Worm (Caenorhabditis elegans): Measurements from ENCODE around the gene atg-9.

Gene atg-9

ce11 chrV:360068-360467 lies 10.9 kb downstream of the atg-9 start:
- TF ChIP-seq ceh-20 (GFP tag; IDR thresholded peaks at IDR 0.05) (no peak), aha-1 (tag) (peak; percentile 71), F49E8.2 (tag; optimal IDR thresholded peaks at IDR 0.05; ENCODE audit: borderline replicate concordance) (no peak), ceh-28 (tag; optimal IDR thresholded peaks at IDR 0.05) (no peak), daf-19 (GFP tag; conservative IDR thresholded peaks at IDR 0.05) (no peak)

ce11 chrV:361291-361690 lies 12.1 kb downstream of the atg-9 start:
- TF ChIP-seq set-16 (GFP tag; IDR thresholded peaks at IDR 0.05): peak; percentile 53; the same call in 1 of the 2 replicates
- no peak for TF ChIP-seq ctbp-1 (GFP tag; IDR thresholded peaks at IDR 0.05)

DNA sequence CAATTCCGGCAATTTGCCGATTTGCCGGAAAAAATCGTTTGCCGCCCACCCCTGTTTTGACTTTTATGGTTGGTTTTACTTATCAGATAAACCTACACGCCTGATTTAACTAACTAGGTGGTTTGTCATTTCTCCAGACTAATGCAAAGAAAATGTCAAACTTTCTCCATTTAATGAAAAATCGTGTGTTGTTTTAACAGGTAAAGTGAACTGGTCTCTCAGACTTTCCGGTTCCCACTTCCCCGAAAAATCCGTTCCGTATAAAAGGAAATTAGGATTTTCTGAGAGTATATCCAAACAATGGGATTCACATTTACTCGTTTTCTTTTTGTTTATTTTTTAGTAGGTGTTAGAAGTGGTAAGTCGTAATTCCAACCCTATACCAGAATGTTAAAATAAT lies 15.5 kb downstream of the atg-9 start, which contains the start of gene mltn-6:
mltn-6 (plus strand) TSS at position 301 of the 400 bp plus-strand sequence.
- no peak for TF ChIP-seq D1046.2 (GFP tag; IDR thresholded peaks at IDR 0.05)
- no peak for TF ChIP-seq cey-2 (tag; optimal IDR thresholded peaks at IDR 0.05; ENCODE audit: borderline replicate concordance, insufficient read depth)
- TF ChIP-seq nhr-76 (tag; optimal IDR thresholded peaks at IDR 0.05): no peak
- TF ChIP-seq hif-1 (tag; optimal IDR thresholded peaks at IDR 0.05): no peak
- no peak for TF ChIP-seq fkh-10 (GFP tag; optimal IDR thresholded peaks at IDR 0.05)
- TF ChIP-seq egl-27 (tag; optimal IDR thresholded peaks at IDR 0.05): no peak
- TF ChIP-seq gei-8 (GFP tag; optimal IDR thresholded peaks at IDR 0.05): no peak
- TF ChIP-seq saeg-2 (GFP tag; IDR thresholded peaks at IDR 0.05): no peak
- TF ChIP-seq zip-2 (tag; optimal IDR thresholded peaks at IDR 0.05): no peak
- no peak for TF ChIP-seq lin-15B (tag; optimal IDR thresholded peaks at IDR 0.05)
- TF ChIP-seq snpc-4 (tag; optimal IDR thresholded peaks at IDR 0.05): no peak
- TF ChIP-seq dmd-6 (GFP tag; IDR thresholded peaks at IDR 0.05): no peak
- no peak for TF ChIP-seq nhr-42 (GFP tag; IDR thresholded peaks at IDR 0.05)

ce11 chrV:370033-370432 lies 20.8 kb downstream of the atg-9 start, which contains the start of gene mltn-7:
mltn-7 (plus strand) TSS chrV:370333.
- TF ChIP-seq Y5F2A.4 (GFP tag; optimal IDR thresholded peaks at IDR 0.05): no peak

- TF ChIP-seq set-16 (GFP tag; IDR thresholded peaks at IDR 0.05) (peak; percentile 81), mdt-29 (GFP tag; IDR thresholded peaks at IDR 0.05) (no peak), daf-12 (tag; optimal IDR thresholded peaks at IDR 0.05) (no peak), unc-62 (GFP tag; optimal IDR thresholded peaks at IDR 0.05 in 1 of 2) (peak in 1 of 2 experiments; percentile 22), unc-62 (tag; optimal IDR thresholded peaks at IDR 0.05) (no peak), lin-13 (GFP tag; optimal IDR thresholded peaks at IDR 0.05) (no peak), nhr-48 (tag; optimal IDR thresholded peaks at IDR 0.05) (no peak)
Observed at ce11 chrV:373192-373591, 24.0 kb downstream of the atg-9 start.

DNA sequence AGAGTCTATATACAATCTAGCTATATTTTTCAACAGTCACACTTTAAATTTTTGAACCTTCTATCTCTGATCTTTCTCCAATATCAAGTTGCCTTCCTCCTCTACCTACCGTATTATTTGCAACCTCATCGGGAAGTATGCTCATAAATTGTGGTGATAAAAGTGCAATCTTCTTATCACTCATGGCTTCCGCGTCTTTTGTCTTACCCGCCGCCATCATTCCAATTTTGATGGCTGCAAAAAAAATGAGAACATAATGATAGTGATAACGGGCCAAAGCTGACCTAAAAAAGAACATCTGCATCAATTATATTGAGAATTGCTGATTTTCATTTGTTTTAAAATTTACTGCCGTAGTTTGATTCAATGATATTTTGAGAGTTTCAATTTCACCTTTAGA lies 27.6 kb downstream of the atg-9 start:
- TF ChIP-seq pqm-1 (tag; optimal IDR thresholded peaks at IDR 0.05): peak; percentile 68
- peak; percentile 19; the same call in 1 of the 2 replicates for TF ChIP-seq dmd-6 (GFP tag; IDR thresholded peaks at IDR 0.05)
- TF ChIP-seq nhr-28 (tag; optimal IDR thresholded peaks at IDR 0.05): no peak

DNA sequence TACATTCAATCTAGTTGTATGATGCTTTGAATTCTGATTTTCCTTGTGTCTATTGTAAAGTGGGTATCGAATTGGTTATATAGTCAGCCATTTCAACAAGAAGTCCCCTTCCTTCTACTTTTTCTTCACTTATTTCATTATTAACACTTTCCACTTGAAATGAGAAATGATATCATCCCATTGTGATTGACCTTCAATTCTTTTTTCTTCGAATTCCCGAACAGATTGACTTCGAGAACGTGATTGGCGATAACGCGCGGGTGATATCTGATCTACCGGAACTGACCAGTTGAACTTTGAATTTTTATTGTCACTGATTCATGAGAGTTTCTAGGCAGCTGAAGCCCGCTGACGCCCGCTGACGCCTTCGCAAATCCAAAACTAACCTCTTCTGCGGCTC lies 29.0 kb downstream of the atg-9 start:
- TF ChIP-seq nhr-111 (GFP tag; optimal IDR thresholded peaks at IDR 0.05) (no peak), hlh-11 (tag; optimal IDR thresholded peaks at IDR 0.05) (peak; percentile 14), tra-1 (GFP tag; IDR thresholded peaks at IDR 0.05) (0 out of 2 replicates have a peak, but pooled peaks have one; percentile 28), dmd-9 (GFP tag; IDR thresholded peaks at IDR 0.05) (no peak), nhr-48 (tag; optimal IDR thresholded peaks at IDR 0.05) (peak; percentile 31), nhr-10 (tag; optimal IDR thresholded peaks at IDR 0.05) (no peak), dmd-6 (GFP tag; IDR thresholded peaks at IDR 0.05) (peak; percentile 31), T20F7.1 (GFP tag; optimal IDR thresholded peaks at IDR 0.05) (no peak), nhr-76 (tag; optimal IDR thresholded peaks at IDR 0.05) (no peak), snpc-1.2 (GFP tag; IDR thresholded peaks at IDR 0.05) (no peak), nhr-28 (tag; optimal IDR thresholded peaks at IDR 0.05) (peak; percentile 63), hlh-30 (tag; optimal IDR thresholded peaks at IDR 0.05; ENCODE audit: insufficient read depth) (peak; percentile 29), tag-97 (GFP tag; IDR thresholded peaks at IDR 0.05) (no peak), mxl-3 (GFP tag; optimal IDR thresholded peaks at IDR 0.05) (peak; percentile 19), egl-27 (tag; optimal IDR thresholded peaks at IDR 0.05) (no peak), unc-130 (GFP tag; optimal IDR thresholded peaks at IDR 0.05) (no peak), mdl-1 (tag; optimal IDR thresholded peaks at IDR 0.05) (peak in 1 of 2 experiments; percentile 22)

Measured in whole organism, L4 larva.